Fruit fly (Drosophila melanogaster): Measurements from ENCODE around the gene Fum4.

DNA sequence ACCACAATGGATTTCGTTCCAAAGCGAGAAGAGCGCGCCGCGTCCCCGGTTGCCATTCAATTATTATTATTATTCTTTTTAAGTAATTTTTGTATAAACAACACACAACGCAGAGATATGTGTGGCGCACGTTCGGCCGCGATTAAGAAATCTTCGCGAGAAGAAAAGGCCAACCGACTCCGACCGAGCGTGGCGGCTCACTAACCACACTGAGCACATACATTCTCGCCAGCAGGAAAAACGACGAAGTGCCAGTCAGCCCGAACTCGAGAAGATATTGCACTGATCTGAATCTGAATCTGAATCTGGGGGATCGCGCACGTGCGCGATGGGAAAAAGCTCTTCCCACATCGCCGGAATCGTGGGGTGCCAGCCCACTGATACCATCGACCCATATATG, 7.6 kb upstream of the Fum4 start, which contains the start of gene Sur:
- TF ChIP-seq CG8478 (optimal IDR thresholded peaks at IDR 0.05) (no peak), CTCF (optimal IDR thresholded peaks at IDR 0.05) (no peak)

All from S2 (cell line).